Worm (Caenorhabditis elegans) whole organism, late embryonic: ENCODE measurements around the gene F53F1.2.

Source experiments
- K09A11.1 ChIP-seq: sonication (generic microtip); optimal IDR thresholded peaks from 2 replicates; lab custom pipeline; 2017; ENCODE audit warnings: antibody characterized with exemption, mild to moderate bottlenecking, missing genetic modification characterization, missing compliant biosample characterization; ENCODE audit not compliant: insufficient read depth
- T23F11.4 ChIP-seq: fragments of 200-800 bp; sonication (Bioruptor generic); optimal IDR thresholded peaks from 2 replicates; lab custom pipeline; 2018; ENCODE audit warnings: mild to moderate bottlenecking, missing genetic modification characterization, missing compliant biosample characterization
- Y22D7AL.16 ChIP-seq: sonication (generic microtip); optimal IDR thresholded peaks from 2 replicates; lab custom pipeline; 2016; ENCODE audit warnings: missing genetic modification characterization, missing compliant biosample characterization
- ahr-1 ChIP-seq: sonication (generic microtip); optimal IDR thresholded peaks from 2 replicates; lab custom pipeline; 2016; ENCODE audit warnings: missing genetic modification characterization, missing compliant biosample characterization
- ama-1 ChIP-seq: fragments of 150-350 bp; optimal IDR thresholded peaks from 2 replicates; lab custom pipeline; 2014
- ceh-14 ChIP-seq: sonication (generic microtip); optimal IDR thresholded peaks from 2 replicates; lab custom pipeline; 2016; ENCODE audit warnings: missing genotype, missing genetic modification characterization, missing compliant biosample characterization
- ceh-19 ChIP-seq: fragments of 200-800 bp; sonication (Bioruptor generic); optimal IDR thresholded peaks from 2 replicates; lab custom pipeline; 2018; ENCODE audit warnings: mild to moderate bottlenecking, missing genetic modification characterization, missing compliant biosample characterization
- ceh-2 ChIP-seq: sonication (generic microtip); optimal IDR thresholded peaks from 2 replicates; lab custom pipeline; 2016; ENCODE audit warnings: missing genotype, missing genetic modification characterization, missing compliant biosample characterization
- ceh-22 ChIP-seq: sonication (generic microtip); optimal IDR thresholded peaks from 2 replicates; lab custom pipeline; 2017; ENCODE audit warnings: missing biosample characterization, missing genetic modification characterization
- ceh-31 ChIP-seq: sonication (generic microtip); optimal IDR thresholded peaks from 2 replicates; lab custom pipeline; 2016; ENCODE audit warnings: missing genetic modification characterization, missing compliant biosample characterization
- ceh-34 ChIP-seq: sonication (generic microtip); optimal IDR thresholded peaks from 2 replicates; lab custom pipeline; 2016; ENCODE audit warnings: mild to moderate bottlenecking, missing genetic modification characterization, missing compliant biosample characterization
- ceh-45 ChIP-seq: fragments of 200-800 bp; sonication (Bioruptor generic); IDR thresholded peaks from 2 replicates; pipeline ENCODE4 v1.3.6; 2022; ENCODE audit warnings: missing genetic modification reagents, missing genetic modification characterization, missing compliant biosample characterization
- ceh-9 ChIP-seq: sonication (generic microtip); optimal IDR thresholded peaks from 2 replicates; lab custom pipeline; 2016; ENCODE audit warnings: mild to moderate bottlenecking, missing genetic modification characterization, inconsistent platforms, missing compliant biosample characterization
- che-1 ChIP-seq: sonication (generic microtip); optimal IDR thresholded peaks from 2 replicates; lab custom pipeline; 2016; ENCODE audit warnings: mild to moderate bottlenecking, missing genetic modification characterization, missing compliant biosample characterization
- dve-1 ChIP-seq: sonication (generic microtip); optimal IDR thresholded peaks from 2 replicates; lab custom pipeline; 2017; ENCODE audit warnings: antibody characterized with exemption, mild to moderate bottlenecking, missing genetic modification characterization, missing compliant biosample characterization
- elt-2 ChIP-seq: sonication (generic microtip); optimal IDR thresholded peaks from 2 replicates; lab custom pipeline; 2016; ENCODE audit warnings: missing genetic modification reagents, missing genetic modification characterization, missing compliant biosample characterization
- elt-4 ChIP-seq: sonication (generic microtip); optimal IDR thresholded peaks from 2 replicates; lab custom pipeline; 2016; ENCODE audit warnings: missing genetic modification characterization, missing compliant biosample characterization
- ets-4 ChIP-seq: sonication (generic microtip); optimal IDR thresholded peaks from 2 replicates; lab custom pipeline; 2016; ENCODE audit warnings: missing genetic modification characterization, missing compliant biosample characterization
- eyg-1 ChIP-seq: sonication (generic microtip); optimal IDR thresholded peaks from 2 replicates; lab custom pipeline; 2016; ENCODE audit warnings: missing genotype, missing genetic modification characterization, missing compliant biosample characterization
- fkh-6 ChIP-seq: sonication (generic microtip); optimal IDR thresholded peaks from 2 replicates; lab custom pipeline; 2016; ENCODE audit warnings: missing genetic modification characterization, missing compliant biosample characterization
- hlh-13 ChIP-seq: fragments of 200-800 bp; sonication (Bioruptor generic); optimal IDR thresholded peaks from 2 replicates; lab custom pipeline; 2018; ENCODE audit warnings: mild to moderate bottlenecking, missing genetic modification characterization, missing compliant biosample characterization
- hlh-15 ChIP-seq: sonication (generic microtip); optimal IDR thresholded peaks from 2 replicates; lab custom pipeline; 2016; ENCODE audit warnings: missing genetic modification characterization, missing compliant biosample characterization
- hlh-30 ChIP-seq: sonication (generic microtip); optimal IDR thresholded peaks from 2 replicates; lab custom pipeline; 2017; ENCODE audit warnings: antibody characterized with exemption, missing genetic modification characterization, missing compliant biosample characterization; ENCODE audit not compliant: insufficient read depth
- lim-6 ChIP-seq: sonication (generic microtip); optimal IDR thresholded peaks from 2 replicates; lab custom pipeline; 2016; ENCODE audit warnings: missing genetic modification characterization, missing compliant biosample characterization
- madf-2 ChIP-seq: sonication (generic microtip); optimal IDR thresholded peaks from 2 replicates; lab custom pipeline; 2017; ENCODE audit warnings: missing genetic modification characterization, missing compliant biosample characterization
- nfya-1 ChIP-seq: sonication (generic microtip); optimal IDR thresholded peaks from 2 replicates; lab custom pipeline; 2017; ENCODE audit warnings: missing genetic modification characterization, mild to moderate bottlenecking, missing compliant biosample characterization, antibody characterized with exemption, moderate library complexity
- nhr-11 ChIP-seq: fragments of 150-350 bp; optimal IDR thresholded peaks from 2 replicates; lab custom pipeline; 2014; ENCODE audit warnings: missing biosample characterization, missing genetic modification characterization
- pax-1 ChIP-seq: fragments of 150-350 bp; optimal IDR thresholded peaks from 2 replicates; lab custom pipeline; 2014; ENCODE audit warnings: missing biosample characterization, missing genetic modification characterization
- pha-4 ChIP-seq: fragments of 150-350 bp; optimal IDR thresholded peaks from 2 replicates; lab custom pipeline; 2018; ENCODE audit warnings: missing biosample characterization, missing genetic modification reagents, missing genetic modification characterization
- pqm-1 ChIP-seq: sonication (generic microtip); optimal IDR thresholded peaks from 2 replicates; lab custom pipeline; 2016; ENCODE audit warnings: missing genetic modification characterization, missing compliant biosample characterization
- pros-1 ChIP-seq: fragments of 150-350 bp; optimal IDR thresholded peaks from 2 replicates; lab custom pipeline; 2014; ENCODE audit warnings: missing biosample characterization, missing genetic modification reagents, missing genetic modification characterization
- sox-4 ChIP-seq: sonication (generic microtip); optimal IDR thresholded peaks from 2 replicates; lab custom pipeline; 2017; ENCODE audit warnings: mild to moderate bottlenecking, missing genetic modification characterization, inconsistent platforms, missing compliant biosample characterization
- syd-9 ChIP-seq: sonication (generic microtip); optimal IDR thresholded peaks from 2 replicates; lab custom pipeline; 2016; ENCODE audit warnings: mild to moderate bottlenecking, missing genetic modification characterization, moderate library complexity, missing compliant biosample characterization
- tbx-2 ChIP-seq: sonication (generic microtip); optimal IDR thresholded peaks from 2 replicates; lab custom pipeline; 2016; ENCODE audit warnings: missing genetic modification characterization, missing compliant biosample characterization
- ttx-3 ChIP-seq: sonication (generic microtip); optimal IDR thresholded peaks from 2 replicates; lab custom pipeline; 2016; ENCODE audit warnings: missing genetic modification reagents, missing genetic modification characterization, missing compliant biosample characterization
- zip-5 ChIP-seq: sonication (generic microtip); optimal IDR thresholded peaks from 2 replicates; lab custom pipeline; 2016; ENCODE audit warnings: missing genetic modification characterization, missing compliant biosample characterization

Gene F53F1.2

DNA sequence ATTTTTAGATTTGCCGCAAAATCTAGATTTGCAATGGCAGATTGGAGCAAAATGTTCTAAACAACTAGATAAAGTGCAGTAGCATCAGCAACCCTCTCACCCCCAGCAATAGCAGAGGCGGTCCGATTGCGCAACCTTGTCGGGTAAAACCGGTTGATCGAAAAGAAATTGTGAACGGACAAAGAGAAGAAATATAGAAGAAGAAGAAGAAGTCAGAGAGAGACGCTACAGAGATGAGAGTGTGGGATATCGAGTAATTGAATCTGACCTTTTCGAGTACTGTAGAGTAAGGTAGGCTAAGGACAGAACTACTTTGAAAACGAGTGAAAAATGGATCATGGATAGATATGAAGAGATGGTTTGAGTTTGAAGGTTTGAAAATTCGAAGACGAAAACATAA is 30.8 kb upstream of the F53F1.2 start:
- TF ChIP-seq tbx-2 = no peak
- no peak for TF ChIP-seq K09A11.1 (tag; lab: Kevin White, UChicago)
- no peak for TF ChIP-seq lim-6 (tag; lab: Kevin White, UChicago)
- TF ChIP-seq hlh-30 (tag; lab: Kevin White, UChicago) = no peak

DNA sequence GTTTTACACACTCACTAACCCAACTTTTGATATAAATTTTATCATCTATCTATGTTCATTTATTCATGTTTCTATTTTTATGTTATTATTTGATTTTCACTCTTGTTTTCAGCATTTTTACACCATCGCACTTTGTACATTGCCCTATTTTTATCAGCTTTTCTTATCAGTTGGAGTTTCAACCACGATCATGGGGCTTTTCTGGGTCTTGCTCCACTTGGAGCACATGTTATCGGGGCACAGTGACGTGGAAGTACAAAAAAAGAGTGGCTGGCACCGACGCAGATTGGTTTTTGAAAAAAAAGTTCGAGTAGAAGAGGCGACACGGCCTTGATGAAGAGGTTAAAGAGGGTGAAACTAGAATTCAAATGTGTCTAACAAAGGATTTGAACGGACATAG is 29.5 kb upstream of the F53F1.2 start:
- TF ChIP-seq elt-2 = peak; percentile 81
- TF ChIP-seq ceh-34 = no peak

DNA sequence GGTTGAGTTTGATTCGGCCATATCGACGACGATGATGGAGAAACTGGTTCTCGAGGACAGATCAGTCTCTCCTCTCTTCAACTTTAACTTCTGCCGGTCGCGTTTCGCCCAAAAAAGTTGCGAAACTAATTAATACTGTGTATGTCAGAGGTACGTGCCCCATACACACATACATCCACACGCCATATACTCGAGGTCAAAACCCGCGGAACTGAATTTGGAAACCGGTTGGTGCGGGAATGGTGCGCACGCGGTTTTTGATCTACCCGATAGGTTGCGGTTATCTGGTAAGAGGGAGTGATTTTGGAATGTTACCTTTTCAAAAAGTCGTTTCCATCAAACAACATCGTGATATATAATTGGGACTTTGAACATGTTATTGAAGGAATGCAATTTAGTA is 26.4 kb upstream of the F53F1.2 start, which contains the start of gene ifbp-1:
Gene ifbp-1 (minus strand): TSS at position 85 of the 400 bp plus-strand sequence.
- TF ChIP-seq ceh-34 (no peak), lim-6 (tag; lab: Kevin White, UChicago) (no peak), che-1 (tag; lab: Kevin White, UChicago) (no peak)

DNA sequence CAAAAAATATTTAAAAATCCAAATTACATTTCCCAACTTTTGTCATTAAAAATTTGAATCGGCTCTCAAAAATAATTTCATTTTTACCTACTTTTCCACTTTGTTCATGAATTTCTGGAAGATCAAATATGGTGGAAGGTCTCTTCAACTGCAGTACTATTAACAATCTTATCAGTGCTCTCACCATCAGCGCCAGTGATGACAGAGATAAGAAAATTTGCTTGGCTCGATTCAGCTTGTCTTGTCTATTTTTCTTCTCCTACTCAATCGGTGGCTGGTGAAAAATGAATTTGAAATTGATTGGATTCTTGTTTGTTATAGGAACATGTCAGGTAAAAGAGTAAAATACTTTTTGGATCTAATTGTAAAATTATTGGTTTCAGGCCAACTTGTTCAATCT is 25.6 kb upstream of the F53F1.2 start, which contains the start of gene cpz-2:
Gene cpz-2 (plus strand): TSS at position 210 of the 400 bp plus-strand sequence.
- TF ChIP-seq fkh-6 (tag; lab: Kevin White, UChicago) = no peak
- no peak for TF ChIP-seq nfya-1 (tag; lab: Kevin White, UChicago)
- TF ChIP-seq elt-2 = peak; percentile 72
- TF ChIP-seq T23F11.4 (GFP tag; lab: Kevin White, UChicago) = no peak
- no peak for TF ChIP-seq nhr-11 (tag; lab: Kevin White, UChicago)

DNA sequence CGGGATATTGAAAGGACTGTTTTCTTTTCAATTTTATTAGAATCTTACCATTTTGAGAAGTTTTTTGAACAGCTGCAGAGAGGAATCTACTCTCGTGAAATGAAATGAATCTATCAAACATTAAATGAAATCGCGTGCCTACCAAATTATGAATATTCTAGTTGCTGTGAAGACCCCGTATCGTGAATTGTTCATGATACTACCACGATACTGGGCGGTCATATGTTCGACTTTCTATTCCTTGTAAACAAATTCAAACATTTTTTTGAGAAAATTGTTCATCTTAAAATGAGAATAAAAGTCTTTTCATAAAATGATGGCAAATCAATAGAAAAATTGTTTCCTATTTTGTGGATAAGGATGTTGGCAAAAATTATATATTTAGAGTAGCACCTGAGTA is 20.8 kb upstream of the F53F1.2 start, which contains the start of gene gcy-34:
Gene gcy-34 (minus strand): TSS at position 101 of the 400 bp plus-strand sequence.
- TF ChIP-seq ahr-1 (tag; lab: Kevin White, UChicago) (no peak), hlh-13 (GFP tag; lab: Kevin White, UChicago) (no peak), ceh-9 (tag; lab: Kevin White, UChicago) (no peak), ttx-3 (no peak), ceh-14 (tag; lab: Kevin White, UChicago) (no peak), Y22D7AL.16 (tag; lab: Kevin White, UChicago) (no peak), hlh-15 (tag; lab: Kevin White, UChicago) (no peak), nfya-1 (tag; lab: Kevin White, UChicago) (no peak), hlh-30 (tag; lab: Kevin White, UChicago) (no peak), ceh-2 (tag; lab: Kevin White, UChicago) (no peak)

DNA sequence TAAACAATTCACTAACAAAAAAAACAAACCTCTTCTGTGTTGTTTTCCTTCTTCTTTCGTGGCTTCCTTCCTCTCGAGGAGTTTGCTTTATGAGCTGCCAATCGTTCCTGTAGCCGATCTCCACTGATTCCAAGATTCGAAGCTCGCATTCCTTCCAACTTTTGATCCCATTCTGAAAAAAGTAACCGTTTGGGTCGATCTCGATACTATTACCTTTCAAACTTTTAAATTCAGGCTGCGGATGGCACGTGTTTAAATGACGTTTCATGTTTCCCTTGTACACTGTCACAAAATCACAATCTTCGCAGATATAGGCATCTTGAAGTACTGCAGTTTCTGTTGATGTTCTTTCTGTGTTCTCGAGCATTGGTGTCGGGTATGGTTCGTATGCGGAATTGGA is 19.1 kb upstream of the F53F1.2 start:
- TF ChIP-seq ama-1 (lab: Kevin White, UChicago) (peak; percentile 10), hlh-13 (GFP tag; lab: Kevin White, UChicago) (no peak)

DNA sequence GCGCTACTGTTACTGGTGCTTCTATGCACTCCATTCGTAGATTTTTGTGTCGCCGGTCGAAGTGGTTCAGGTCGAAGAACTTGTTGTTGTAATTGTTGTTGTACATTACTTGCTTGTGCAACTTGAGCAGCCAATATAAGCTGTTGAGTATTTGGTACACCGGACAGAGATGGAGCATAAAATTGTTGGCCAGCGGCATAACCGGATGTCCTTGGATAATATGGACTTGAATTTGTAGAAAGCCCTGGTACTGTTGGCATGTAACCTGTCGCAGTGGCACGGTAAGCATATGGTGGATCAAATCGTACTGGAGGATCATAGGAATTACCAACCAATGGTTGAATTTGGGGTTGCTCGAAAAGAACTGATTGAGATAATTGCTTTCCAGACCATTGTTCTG is 17.7 kb upstream of the F53F1.2 start:
- TF ChIP-seq ahr-1 (tag; lab: Kevin White, UChicago) (no peak), dve-1 (no peak)
- TF ChIP-seq, all 69 proteins: peak for 0

DNA sequence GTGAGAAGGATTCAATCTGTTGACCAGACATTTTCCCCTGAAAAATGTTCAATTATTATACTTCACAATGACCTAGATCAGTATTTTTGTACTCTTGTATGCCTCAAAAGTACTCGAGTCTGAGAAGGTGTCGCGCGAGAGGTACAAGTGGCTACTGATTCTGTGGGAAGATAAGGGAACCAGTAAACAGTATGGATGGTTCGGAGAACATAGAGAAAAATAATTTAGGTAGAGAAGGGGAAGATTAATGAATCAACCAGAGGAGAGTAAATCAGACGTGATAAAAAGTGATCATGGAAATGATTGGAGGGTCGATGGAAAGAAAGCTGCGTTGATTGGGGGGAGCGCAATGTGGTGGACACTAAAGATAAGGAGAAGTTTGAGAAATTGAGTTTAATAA is 17.2 kb upstream of the F53F1.2 start:
- no peak for TF ChIP-seq ceh-31 (tag; lab: Kevin White, UChicago)
- TF ChIP-seq hlh-15 (tag; lab: Kevin White, UChicago) = no peak
- TF ChIP-seq madf-2 (tag; lab: Kevin White, UChicago) = no peak
- no peak for TF ChIP-seq zip-5
- no peak for TF ChIP-seq pax-1 (tag; lab: Kevin White, UChicago)
- TF ChIP-seq ceh-22 (tag; lab: Kevin White, UChicago) = no peak
- TF ChIP-seq eyg-1 (tag; lab: Kevin White, UChicago) = no peak
- no peak for TF ChIP-seq sox-4 (tag; lab: Kevin White, UChicago)
- no peak for TF ChIP-seq pha-4 (tag; lab: Kevin White, UChicago)
- no peak for TF ChIP-seq ets-4
- no peak for TF ChIP-seq syd-9
- TF ChIP-seq lim-6 (tag; lab: Kevin White, UChicago) = no peak
- TF ChIP-seq ceh-19 (GFP tag; lab: Kevin White, UChicago) = no peak
- no peak for TF ChIP-seq ceh-14 (tag; lab: Kevin White, UChicago)
- TF ChIP-seq pqm-1 (tag; lab: Kevin White, UChicago) = no peak
- TF ChIP-seq fkh-6 (tag; lab: Kevin White, UChicago) = no peak
- TF ChIP-seq pros-1 (tag; lab: Kevin White, UChicago) = no peak
- no peak for TF ChIP-seq elt-4 (tag; lab: Kevin White, UChicago)
- no peak for TF ChIP-seq ceh-45 (GFP tag; lab: Robert Waterston, UW)
